Worm (Caenorhabditis elegans) whole organism, early embryonic: ENCODE results near the gene col-104.
"Not testable (repeated sequence)": the region's sequence is repeated elsewhere in the genome, so short reads cannot be mapped to it uniquely, and the experiment has no call there.

Experiments
- B0310.2 ChIP-seq: sonication (generic microtip); optimal IDR thresholded peaks from 2 replicates; lab custom pipeline; 2016; ENCODE audit warnings: mild to moderate bottlenecking, missing genetic modification characterization, missing compliant biosample characterization
- F13C5.2 ChIP-seq: sonication (generic microtip); optimal IDR thresholded peaks from 2 replicates; lab custom pipeline; 2017; ENCODE audit warnings: mild to moderate bottlenecking, missing genetic modification characterization, inconsistent platforms, missing compliant biosample characterization
- aly-1 ChIP-seq: sonication (generic microtip); optimal IDR thresholded peaks from 2 replicates; lab custom pipeline; 2016; ENCODE audit warnings: missing genetic modification characterization, missing compliant biosample characterization
- ama-1 ChIP-seq: fragments of 150-350 bp; optimal IDR thresholded peaks from 2 replicates; lab custom pipeline; 2014
- ceh-13 ChIP-seq: fragments of 200-800 bp; sonication (Bioruptor generic); optimal IDR thresholded peaks from 2 replicates; lab custom pipeline; 2018; ENCODE audit warnings: mild to moderate bottlenecking, missing genetic modification characterization, missing compliant biosample characterization
- ceh-36 ChIP-seq: sonication (generic microtip); optimal IDR thresholded peaks from 2 replicates; lab custom pipeline; 2016; ENCODE audit warnings: missing genetic modification characterization, inconsistent platforms, missing compliant biosample characterization
- ets-7 ChIP-seq: sonication (generic microtip); optimal IDR thresholded peaks from 2 replicates; lab custom pipeline; 2016; ENCODE audit warnings: missing genotype, missing genetic modification characterization, missing compliant biosample characterization
- flt-1 ChIP-seq: fragments of 200-800 bp; sonication (Bioruptor generic); IDR thresholded peaks from 2 replicates; pipeline ENCODE4 v1.3.6; 2022; ENCODE audit warnings: missing genetic modification characterization, missing compliant biosample characterization
- hmbx-1 ChIP-seq: sonication (generic microtip); optimal IDR thresholded peaks from 2 replicates; lab custom pipeline; 2016; ENCODE audit warnings: mild to moderate bottlenecking, missing genetic modification characterization, missing compliant biosample characterization
- hmg-4 ChIP-seq: fragments of 200-800 bp; sonication (Bioruptor generic); optimal IDR thresholded peaks from 2 replicates; lab custom pipeline; 2018; ENCODE audit warnings: mild to moderate bottlenecking, missing genetic modification characterization, missing compliant biosample characterization
- hnd-1 ChIP-seq: sonication (generic microtip); optimal IDR thresholded peaks from 2 replicates; lab custom pipeline; 2016; ENCODE audit warnings: missing genetic modification characterization, missing compliant biosample characterization
- pes-1 ChIP-seq: fragments of 200-800 bp; sonication (Bioruptor generic); IDR thresholded peaks from 2 replicates; pipeline ENCODE4 v1.3.6; 2022; ENCODE audit warnings: missing genetic modification reagents, missing genetic modification characterization, missing compliant biosample characterization
- scrt-1 ChIP-seq: fragments of 200-800 bp; sonication (Bioruptor generic); IDR thresholded peaks from 2 replicates; pipeline ENCODE4 v1.3.6; 2022; ENCODE audit warnings: missing genetic modification characterization, missing compliant biosample characterization
- sea-1 ChIP-seq: fragments of 200-800 bp; sonication (Bioruptor generic); conservative IDR thresholded peaks from 2 replicates; pipeline ENCODE4 v1.3.6; 2022; ENCODE audit warnings: missing genetic modification characterization, missing compliant biosample characterization
- tbx-11 ChIP-seq: fragments of 200-800 bp; sonication (Bioruptor generic); IDR thresholded peaks from 2 replicates; pipeline ENCODE4 v1.3.6; 2022; ENCODE audit warnings: missing genetic modification characterization, missing compliant biosample characterization
- tbx-37 ChIP-seq: fragments of 200-800 bp; sonication (Bioruptor generic); conservative IDR thresholded peaks from 2 replicates; pipeline ENCODE4 v1.3.6; 2022; ENCODE audit warnings: missing genetic modification reagents, missing genetic modification characterization, missing compliant biosample characterization
- tra-4 ChIP-seq: sonication (generic microtip); optimal IDR thresholded peaks from 2 replicates; lab custom pipeline; 2017; ENCODE audit warnings: missing genetic modification characterization, missing compliant biosample characterization

Gene col-104

ce11 chrIV:1353811-1354210 is 1.3 kb downstream of the col-104 start:
- TF ChIP-seq aly-1: no peak
- TF ChIP-seq hnd-1: no peak
- no peak for TF ChIP-seq ets-7 (tag; lab: Kevin White, UChicago)
- no peak for TF ChIP-seq ama-1 (lab: Kevin White, UChicago)
- no peak for TF ChIP-seq ceh-36 (tag; lab: Kevin White, UChicago)
- no peak for TF ChIP-seq hmbx-1
- TF ChIP-seq ceh-13: no peak
- no peak for TF ChIP-seq tbx-37 (GFP tag; lab: Robert Waterston, UW)
- no peak for TF ChIP-seq tra-4 (tag; lab: Kevin White, UChicago)
- TF ChIP-seq sea-1 (GFP tag; lab: Robert Waterston, UW): no peak
- TF ChIP-seq F13C5.2 (tag; lab: Kevin White, UChicago): no peak
- TF ChIP-seq flt-1 (GFP tag; lab: Robert Waterston, UW): no peak
- TF ChIP-seq pes-1 (GFP tag; lab: Robert Waterston, UW): no peak

- no peak for TF ChIP-seq scrt-1
- no peak for TF ChIP-seq flt-1 (GFP tag; lab: Robert Waterston, UW)
- TF ChIP-seq sea-1 (GFP tag; lab: Robert Waterston, UW): no peak
- no peak for TF ChIP-seq tbx-11 (GFP tag; lab: Robert Waterston, UW)
- TF ChIP-seq F13C5.2 (tag; lab: Kevin White, UChicago): no peak
- TF ChIP-seq ceh-13: no peak
- TF ChIP-seq tra-4 (tag; lab: Kevin White, UChicago): no peak
These were observed 5.8 kb downstream of the col-104 start for ce11 chrIV:1349352-1349751.

- no peak for TF ChIP-seq F13C5.2 (tag; lab: Kevin White, UChicago)
- TF ChIP-seq hmbx-1: no peak
- no peak for TF ChIP-seq ama-1 (lab: Kevin White, UChicago)
- TF ChIP-seq B0310.2 (tag; lab: Kevin White, UChicago): no peak
- TF ChIP-seq sea-1 (GFP tag; lab: Robert Waterston, UW): no peak
- TF ChIP-seq aly-1: no peak
- TF ChIP-seq hmg-4 (GFP tag; lab: Kevin White, UChicago): no peak
- no peak for TF ChIP-seq pes-1 (GFP tag; lab: Robert Waterston, UW)
- TF ChIP-seq hnd-1: no peak
- TF ChIP-seq tra-4 (tag; lab: Kevin White, UChicago): no peak
- no peak for TF ChIP-seq ets-7 (tag; lab: Kevin White, UChicago)
- no peak for TF ChIP-seq tbx-37 (GFP tag; lab: Robert Waterston, UW)
- no peak for TF ChIP-seq ceh-13
- TF ChIP-seq flt-1 (GFP tag; lab: Robert Waterston, UW): no peak
- TF ChIP-seq scrt-1: no peak
- TF ChIP-seq tbx-11 (GFP tag; lab: Robert Waterston, UW): no peak
- TF ChIP-seq ceh-36 (tag; lab: Kevin White, UChicago): no peak
These were observed 8.1 kb downstream of the col-104 start, which contains the start of gene rfc-2 for ce11 chrIV:1346981-1347380. Gene rfc-2 (plus strand): TSS chrIV:1347314.

ce11 chrIV:1343379-1343778 is 11.7 kb downstream of the col-104 start, which contains the start of gene F58F6.5:
Gene F58F6.5 (plus strand): TSS chrIV:1343679.
- not testable (repeated sequence) for TF ChIP-seq ceh-13; hmg-4 (GFP tag; lab: Kevin White, UChicago); ets-7 (tag; lab: Kevin White, UChicago)

ce11 chrIV:1340788-1341187 is 14.3 kb downstream of the col-104 start, which contains the start of gene F58F6.6:
Gene F58F6.6 (plus strand): TSS chrIV:1341088.
- not testable (repeated sequence) for TF ChIP-seq hmbx-1; hnd-1; sea-1 (GFP tag; lab: Robert Waterston, UW)

ce11 chrIV:1328682-1329212 is 26.4 kb downstream of the col-104 start, which contains the start of gene F53H1.3:
Gene F53H1.3 (plus strand): TSS chrIV:1329162.
- TF ChIP-seq ama-1 (lab: Kevin White, UChicago) (no peak), tbx-37 (GFP tag; lab: Robert Waterston, UW) (no peak), tra-4 (tag; lab: Kevin White, UChicago) (no peak), hmbx-1 (no peak), hnd-1 (no peak), aly-1 (no peak), ets-7 (tag; lab: Kevin White, UChicago) (no peak), tbx-11 (GFP tag; lab: Robert Waterston, UW) (no peak), sea-1 (GFP tag; lab: Robert Waterston, UW) (no peak), ceh-13 (no peak), scrt-1 (no peak), flt-1 (GFP tag; lab: Robert Waterston, UW) (no peak), F13C5.2 (tag; lab: Kevin White, UChicago) (no peak), ceh-36 (tag; lab: Kevin White, UChicago) (no peak), hmg-4 (GFP tag; lab: Kevin White, UChicago) (no peak), B0310.2 (tag; lab: Kevin White, UChicago) (no peak)

ce11 chrIV:1310337-1310736 is 44.8 kb downstream of the col-104 start:
- no peak for TF ChIP-seq pes-1 (GFP tag; lab: Robert Waterston, UW)
- no peak for TF ChIP-seq ceh-36 (tag; lab: Kevin White, UChicago)
- TF ChIP-seq hmg-4 (GFP tag; lab: Kevin White, UChicago): no peak
- TF ChIP-seq scrt-1: no peak
- no peak for TF ChIP-seq ets-7 (tag; lab: Kevin White, UChicago)
- TF ChIP-seq hnd-1: no peak
- TF ChIP-seq hmbx-1: no peak
- TF ChIP-seq ama-1 (lab: Kevin White, UChicago): no peak
- no peak for TF ChIP-seq aly-1
- no peak for TF ChIP-seq tra-4 (tag; lab: Kevin White, UChicago)
- no peak for TF ChIP-seq flt-1 (GFP tag; lab: Robert Waterston, UW)
